Worm (Caenorhabditis elegans) whole organism, young adult: Measurements from ENCODE around the gene col-88.

Experiments used
- F33H1.4 ChIP-seq: fragments of 200-800 bp; sonication (Bioruptor generic); IDR thresholded peaks from 2 replicates; pipeline ENCODE4 v1.3.6; 2022; ENCODE audit warnings: missing genetic modification reagents, missing genetic modification characterization, missing compliant biosample characterization
- F55B11.4 ChIP-seq: sonication (generic microtip); optimal IDR thresholded peaks from 2 replicates; lab custom pipeline; 2016; ENCODE audit warnings: missing compliant biosample characterization, missing genetic modification characterization, borderline replicate concordance; ENCODE audit not compliant: insufficient read depth
- F57C9.4 ChIP-seq: sonication (generic microtip); optimal IDR thresholded peaks from 2 replicates; lab custom pipeline; 2017; ENCODE audit warnings: mild to moderate bottlenecking, missing genetic modification characterization, missing compliant biosample characterization
- K12H6.12 ChIP-seq: fragments of 200-800 bp; sonication (Bioruptor generic); optimal IDR thresholded peaks from 2 replicates; lab custom pipeline; 2018; ENCODE audit warnings: mild to moderate bottlenecking, missing genetic modification characterization, missing compliant biosample characterization
- T26A5.8 ChIP-seq: sonication (generic microtip); optimal IDR thresholded peaks from 2 replicates; lab custom pipeline; 2016; ENCODE audit warnings: missing genetic modification characterization, missing compliant biosample characterization
- ZK185.1 ChIP-seq: sonication (generic microtip); optimal IDR thresholded peaks from 2 replicates; lab custom pipeline; 2016; ENCODE audit warnings: mild to moderate bottlenecking, missing genetic modification characterization, missing compliant biosample characterization; ENCODE audit not compliant: poor library complexity, severe bottlenecking
- akir-1 ChIP-seq: fragments of 200-800 bp; sonication (Bioruptor generic); optimal IDR thresholded peaks from 2 replicates; lab custom pipeline; 2018; ENCODE audit warnings: mild to moderate bottlenecking, missing genetic modification characterization, moderate library complexity, missing compliant biosample characterization
- ama-1 ChIP-seq, 3 experiments: fragments of 150-350 bp in 1 of 3; sonication (generic microtip) in 2 of 3; optimal IDR thresholded peaks; 2 replicates each; lab custom pipeline; 2014 to 2018; ENCODE audit warnings: missing biosample characterization in 2 of 3, missing genetic modification characterization in 2 of 3, missing genetic modification reagents in 2 of 3
- athp-1 ChIP-seq: sonication (generic microtip); optimal IDR thresholded peaks from 2 replicates; lab custom pipeline; 2017; ENCODE audit warnings: mild to moderate bottlenecking, missing genetic modification characterization, missing compliant biosample characterization
- ccch-3 ChIP-seq: fragments of 200-800 bp; sonication (Bioruptor generic); optimal IDR thresholded peaks from 2 replicates; lab custom pipeline; 2018; ENCODE audit warnings: mild to moderate bottlenecking, missing genetic modification characterization, missing compliant biosample characterization
- cebp-2 ChIP-seq: fragments of 200-800 bp; sonication (Bioruptor generic); IDR thresholded peaks from 2 replicates; pipeline ENCODE4 v1.3.6; 2022; ENCODE audit warnings: missing genetic modification characterization, missing compliant biosample characterization
- ceh-100 ChIP-seq: fragments of 200-800 bp; sonication (Bioruptor generic); IDR thresholded peaks from 2 replicates; pipeline ENCODE4 v1.3.6; 2022; ENCODE audit warnings: missing genetic modification reagents, missing genetic modification characterization, missing compliant biosample characterization
- chd-7 ChIP-seq: sonication (generic microtip); optimal IDR thresholded peaks from 2 replicates; lab custom pipeline; 2016; ENCODE audit warnings: mild to moderate bottlenecking, missing genetic modification characterization, moderate library complexity, missing compliant biosample characterization
- dpff-1 ChIP-seq: sonication (generic microtip); optimal IDR thresholded peaks from 2 replicates; lab custom pipeline; 2017; ENCODE audit warnings: mild to moderate bottlenecking, missing genetic modification characterization, missing compliant biosample characterization
- dpl-1 ChIP-seq: fragments of 150-350 bp; optimal IDR thresholded peaks from 2 replicates; lab custom pipeline; 2014; ENCODE audit warnings: missing biosample characterization, missing genetic modification reagents, missing genetic modification characterization
- efl-1 ChIP-seq: fragments of 150-350 bp; optimal IDR thresholded peaks from 2 replicates; lab custom pipeline; 2014; ENCODE audit warnings: missing biosample characterization, missing genetic modification reagents, missing genetic modification characterization
- egl-18 ChIP-seq: fragments of 200-800 bp; sonication (Bioruptor generic); IDR thresholded peaks from 2 replicates; pipeline ENCODE4 v1.3.6; 2022; ENCODE audit warnings: missing genetic modification reagents, missing genetic modification characterization, missing compliant biosample characterization
- ekl-4 ChIP-seq: fragments of 200-800 bp; sonication (Bioruptor generic); IDR thresholded peaks from 2 replicates; pipeline ENCODE4 v1.3.6; 2022; ENCODE audit warnings: missing genetic modification reagents, missing genetic modification characterization, missing compliant biosample characterization
- ets-4 ChIP-seq: fragments of 200-800 bp; sonication (Bioruptor generic); optimal IDR thresholded peaks from 2 replicates; lab custom pipeline; 2018; ENCODE audit warnings: mild to moderate bottlenecking, missing genetic modification characterization, missing compliant biosample characterization
- fkh-3 ChIP-seq: sonication (generic microtip); optimal IDR thresholded peaks from 2 replicates; lab custom pipeline; 2016; ENCODE audit warnings: mild to moderate bottlenecking, missing genetic modification characterization, missing compliant biosample characterization
- hlh-12 ChIP-seq: sonication (generic microtip); optimal IDR thresholded peaks from 2 replicates; lab custom pipeline; 2016; ENCODE audit warnings: missing genetic modification characterization, missing compliant biosample characterization
- hmg-1.2 ChIP-seq: fragments of 200-800 bp; sonication (Bioruptor generic); IDR thresholded peaks from 2 replicates; pipeline ENCODE4 v1.3.6; 2022; ENCODE audit warnings: missing genetic modification reagents, missing genetic modification characterization, missing compliant biosample characterization
- hrde-1 ChIP-seq: sonication (generic microtip); optimal IDR thresholded peaks from 2 replicates; lab custom pipeline; 2016; ENCODE audit warnings: missing genetic modification characterization, mild to moderate bottlenecking, missing compliant biosample characterization, moderate library complexity, missing genotype, missing genetic modification reagents, borderline replicate concordance
- hsf-1 ChIP-seq: fragments of 200-800 bp; sonication (Bioruptor generic); IDR thresholded peaks from 2 replicates; pipeline ENCODE4 v1.3.6; 2022; ENCODE audit warnings: missing genetic modification reagents, missing genetic modification characterization, missing compliant biosample characterization
- let-526 ChIP-seq: fragments of 200-800 bp; sonication (Bioruptor generic); IDR thresholded peaks from 2 replicates; pipeline ENCODE4 v1.3.6; 2022; ENCODE audit warnings: missing genetic modification reagents, missing genetic modification characterization, missing compliant biosample characterization
- madf-6 ChIP-seq: fragments of 200-800 bp; sonication (Bioruptor generic); IDR thresholded peaks from 2 replicates; pipeline ENCODE4 v1.3.6; 2022; ENCODE audit warnings: missing genetic modification reagents, missing genetic modification characterization, missing compliant biosample characterization
- mcd-1 ChIP-seq: fragments of 200-800 bp; sonication (Bioruptor generic); IDR thresholded peaks from 2 replicates; pipeline ENCODE4 v1.3.6; 2022; ENCODE audit warnings: missing genetic modification reagents, missing genetic modification characterization, missing compliant biosample characterization
- mel-28 ChIP-seq: sonication (generic microtip); optimal IDR thresholded peaks from 2 replicates; lab custom pipeline; 2016; ENCODE audit warnings: borderline replicate concordance, mild to moderate bottlenecking, missing genetic modification characterization, missing compliant biosample characterization
- mxl-1 ChIP-seq: sonication (generic microtip); optimal IDR thresholded peaks from 2 replicates; lab custom pipeline; 2016; ENCODE audit warnings: missing genetic modification characterization, missing compliant biosample characterization
- pha-4 ChIP-seq: fragments of 150-350 bp; sonication (generic microtip); optimal IDR thresholded peaks from 2 replicates; lab custom pipeline; 2014; ENCODE audit warnings: missing biosample characterization, missing genetic modification reagents, missing genetic modification characterization
- rec-8 ChIP-seq, 2 experiments: sonication (generic microtip); optimal IDR thresholded peaks; 2 replicates each; lab custom pipeline; 2016; ENCODE audit warnings: mild to moderate bottlenecking in 2 of 2, missing genetic modification characterization in 2 of 2, missing genetic modification reagents in 2 of 2, missing genotype in 2 of 2, missing biosample characterization in 1 of 2, missing compliant biosample characterization in 1 of 2, moderate library complexity in 1 of 2
- sdz-38 ChIP-seq: sonication (generic microtip); optimal IDR thresholded peaks from 2 replicates; lab custom pipeline; 2016; ENCODE audit warnings: missing genotype, missing genetic modification characterization, missing compliant biosample characterization
- tbp1 ChIP-seq: fragments of 200-800 bp; sonication (Bioruptor generic); optimal IDR thresholded peaks from 2 replicates; lab custom pipeline; 2018; ENCODE audit warnings: mild to moderate bottlenecking, missing genetic modification characterization, missing compliant biosample characterization
- tlf-1 ChIP-seq: fragments of 200-800 bp; sonication (Bioruptor generic); optimal IDR thresholded peaks from 2 replicates; lab custom pipeline; 2018; ENCODE audit warnings: mild to moderate bottlenecking, missing genetic modification characterization, missing compliant biosample characterization
- zfh-2 ChIP-seq: fragments of 200-800 bp; sonication (Bioruptor generic); conservative IDR thresholded peaks from 2 replicates; pipeline ENCODE4 v1.3.6; 2022; ENCODE audit warnings: missing genetic modification reagents, missing genetic modification characterization, missing compliant biosample characterization
- zim-3 ChIP-seq: sonication (generic microtip); optimal IDR thresholded peaks from 2 replicates; lab custom pipeline; 2017; ENCODE audit warnings: mild to moderate bottlenecking, missing genetic modification characterization, moderate library complexity, missing compliant biosample characterization

col-88 gene

ce11 chrIII:16797-17196, 24.1 kb upstream of the col-88 start:
- TF ChIP-seq fkh-3 (tag; lab: Kevin White, UChicago) (no peak), efl-1 (GFP tag; lab: Kevin White, UChicago) (no peak), mcd-1 (GFP tag; lab: Robert Waterston, UW) (no peak), ets-4 (GFP tag; lab: Kevin White, UChicago) (no peak), hsf-1 (GFP tag; lab: Robert Waterston, UW) (no peak), dpl-1 (GFP tag; lab: Kevin White, UChicago) (no peak), hlh-12 (tag; lab: Kevin White, UChicago) (no peak), sdz-38 (no peak), cebp-2 (GFP tag; lab: Robert Waterston, UW) (no peak), egl-18 (no peak)

ce11 chrIII:17558-17957, 23.3 kb upstream of the col-88 start:
- TF ChIP-seq tlf-1 (no peak), ZK185.1 (tag; lab: Kevin White, UChicago) (no peak), athp-1 (tag; lab: Kevin White, UChicago) (no peak), T26A5.8 (tag; lab: Kevin White, UChicago) (no peak), madf-6 (GFP tag; lab: Robert Waterston, UW) (no peak), hlh-12 (tag; lab: Kevin White, UChicago) (no peak), F33H1.4 (GFP tag; lab: Robert Waterston, UW) (no peak), hmg-1.2 (peak; percentile 73), pha-4 (tag; lab: Kevin White, UChicago) (no peak)

ce11 chrIII:19509-19908, 21.4 kb upstream of the col-88 start, which contains the start of gene H10E21.4:
TSS of gene H10E21.4 (minus strand) at chrIII:19675.
- TF ChIP-seq ccch-3: no peak
- TF ChIP-seq rec-8 (tag; optimal IDR thresholded peaks at IDR 0.05; lab: Kevin White, UChicago): no peak

ce11 chrIII:21276-21675, 19.6 kb upstream of the col-88 start:
- no peak for TF ChIP-seq tbp1 (GFP tag; lab: Kevin White, UChicago)
- no peak for TF ChIP-seq zim-3 (tag; lab: Kevin White, UChicago)
- TF ChIP-seq chd-7 (tag; lab: Kevin White, UChicago): no peak
- peak; percentile 79 for TF ChIP-seq zfh-2 (GFP tag; lab: Robert Waterston, UW)
- no peak for TF ChIP-seq dpl-1 (GFP tag; lab: Kevin White, UChicago)
- TF ChIP-seq ekl-4: no peak
- TF ChIP-seq mcd-1 (GFP tag; lab: Robert Waterston, UW): no peak
- TF ChIP-seq hrde-1 (tag; lab: Kevin White, UChicago): no peak
- TF ChIP-seq mel-28: no peak
- no peak for TF ChIP-seq mxl-1 (tag; lab: Kevin White, UChicago)
- no peak for TF ChIP-seq akir-1 (GFP tag; lab: Kevin White, UChicago)
- TF ChIP-seq F55B11.4 (tag; lab: Kevin White, UChicago): no peak
- no peak for TF ChIP-seq dpff-1 (tag; lab: Kevin White, UChicago)
- TF ChIP-seq F57C9.4 (tag; lab: Kevin White, UChicago): no peak
- TF ChIP-seq ceh-100: no peak
- TF ChIP-seq let-526 (GFP tag; lab: Robert Waterston, UW): no peak
- no peak for TF ChIP-seq K12H6.12 (tag; lab: Kevin White, UChicago)
- TF ChIP-seq ama-1 (optimal IDR thresholded peaks at IDR 0.05; lab: Kevin White, UChicago): no peak
- TF ChIP-seq ama-1 (GFP tag; optimal IDR thresholded peaks at IDR 0.05; lab: Kevin White, UChicago): peak in 1 of 2 experiments; percentile 17
